Worm (Caenorhabditis elegans) whole organism, L1 larva: Measurements from ENCODE around the gene hda-10.

Source experiments
- C04F5.9 ChIP-seq: sonication (generic microtip); optimal IDR thresholded peaks from 2 replicates; lab custom pipeline; 2016; ENCODE audit warnings: missing genetic modification characterization, missing compliant biosample characterization
- C16A3.4 ChIP-seq: fragments of 150-350 bp; optimal IDR thresholded peaks from 2 replicates; lab custom pipeline; 2014; ENCODE audit warnings: missing biosample characterization, missing genetic modification characterization
- Y116A8C.19 ChIP-seq: sonication (generic microtip); optimal IDR thresholded peaks from 2 replicates; lab custom pipeline; 2016; ENCODE audit warnings: missing compliant biosample characterization, missing genetic modification characterization, borderline replicate concordance
- aly-2 ChIP-seq: fragments of 150-350 bp; optimal IDR thresholded peaks from 2 replicates; lab custom pipeline; 2014; ENCODE audit warnings: missing biosample characterization, missing genetic modification characterization
- ama-1 ChIP-seq: fragments of 150-350 bp; optimal IDR thresholded peaks from 2 replicates; lab custom pipeline; 2014
- ceh-63 ChIP-seq: fragments of 200-800 bp; sonication (Bioruptor generic); optimal IDR thresholded peaks from 2 replicates; lab custom pipeline; 2018; ENCODE audit warnings: mild to moderate bottlenecking, missing genetic modification characterization, missing compliant biosample characterization
- ceh-8 ChIP-seq: fragments of 200-800 bp; sonication (Bioruptor generic); optimal IDR thresholded peaks from 2 replicates; lab custom pipeline; 2018; ENCODE audit warnings: mild to moderate bottlenecking, missing genetic modification characterization, moderate library complexity, missing compliant biosample characterization
- ceh-82 ChIP-seq, 3 experiments: fragments of 150-350 bp in 1 of 3; sonication (generic microtip) in 2 of 3; optimal IDR thresholded peaks; 2 replicates each; lab custom pipeline; 2014 to 2017; ENCODE audit warnings: missing biosample characterization in 3 of 3, missing genetic modification characterization in 3 of 3
- efl-1 ChIP-seq, 4 experiments: fragments of 150-350 bp; optimal IDR thresholded peaks in 3 of 4; peaks in 1 of 4; 1 replicate in 1 of 4; 2 replicates in 3 of 4; lab custom pipeline; 2014; ENCODE audit warnings: missing biosample characterization in 2 of 4, missing genetic modification characterization in 2 of 4, missing genetic modification reagents in 2 of 4
- egl-13 ChIP-seq: sonication (generic microtip); optimal IDR thresholded peaks from 2 replicates; lab custom pipeline; 2016; ENCODE audit warnings: missing genotype, missing genetic modification reagents, missing genetic modification characterization, missing compliant biosample characterization
- egl-27 ChIP-seq, 2 experiments: fragments of 150-350 bp in 1 of 2; sonication (generic microtip); optimal IDR thresholded peaks; 3 replicates each; lab custom pipeline; 2017 to 2018; ENCODE audit warnings: missing biosample characterization in 2 of 2, missing genetic modification characterization in 2 of 2, missing genetic modification reagents in 2 of 2
- elt-2 ChIP-seq: sonication (generic microtip); optimal IDR thresholded peaks from 2 replicates; lab custom pipeline; 2016; ENCODE audit warnings: missing genetic modification characterization, mild to moderate bottlenecking, inconsistent platforms, missing compliant biosample characterization, missing genetic modification reagents
- elt-3 ChIP-seq, 6 experiments: fragments of 150-350 bp in 1 of 6; sonication (generic microtip); optimal IDR thresholded peaks; 2 replicates each; lab custom pipeline; 2017 to 2018; ENCODE audit warnings: missing biosample characterization in 6 of 6, missing genetic modification characterization in 6 of 6, inconsistent platforms in 1 of 6
- fkh-8 ChIP-seq: sonication (generic microtip); optimal IDR thresholded peaks from 2 replicates; lab custom pipeline; 2016; ENCODE audit warnings: mild to moderate bottlenecking, missing genetic modification characterization, missing compliant biosample characterization
- grh-1 ChIP-seq: fragments of 200-800 bp; sonication (Bioruptor generic); IDR thresholded peaks from 2 replicates; pipeline ENCODE4 v1.3.6; 2022; ENCODE audit warnings: missing genetic modification reagents, missing genetic modification characterization, missing compliant biosample characterization
- hlh-17 ChIP-seq: fragments of 200-800 bp; sonication (Bioruptor generic); optimal IDR thresholded peaks from 2 replicates; lab custom pipeline; 2018; ENCODE audit warnings: missing genetic modification characterization, mild to moderate bottlenecking, missing compliant biosample characterization, moderate library complexity, borderline replicate concordance
- hlh-4 ChIP-seq: sonication (generic microtip); optimal IDR thresholded peaks from 2 replicates; lab custom pipeline; 2016; ENCODE audit warnings: mild to moderate bottlenecking, missing genetic modification characterization, missing compliant biosample characterization
- hpl-2 ChIP-seq: fragments of 150-350 bp; optimal IDR thresholded peaks from 2 replicates; lab custom pipeline; 2014; ENCODE audit warnings: missing biosample characterization, missing genetic modification reagents, missing genetic modification characterization
- irx-1 ChIP-seq: sonication (generic microtip); optimal IDR thresholded peaks from 2 replicates; lab custom pipeline; 2016; ENCODE audit warnings: missing genetic modification characterization, missing compliant biosample characterization
- jun-1 ChIP-seq: fragments of 150-350 bp; optimal IDR thresholded peaks from 2 replicates; lab custom pipeline; 2014; ENCODE audit warnings: missing biosample characterization, missing genetic modification reagents, missing genetic modification characterization
- lin-13 ChIP-seq: fragments of 150-350 bp; optimal IDR thresholded peaks from 2 replicates; lab custom pipeline; 2014; ENCODE audit warnings: missing biosample characterization, missing genetic modification reagents, missing genetic modification characterization
- lin-14 ChIP-seq: fragments of 200-800 bp; sonication (Bioruptor generic); optimal IDR thresholded peaks from 2 replicates; lab custom pipeline; 2018; ENCODE audit warnings: mild to moderate bottlenecking, missing genetic modification characterization, moderate library complexity, missing compliant biosample characterization
- lin-15B ChIP-seq: fragments of 150-350 bp; sonication (generic microtip); optimal IDR thresholded peaks from 3 replicates; lab custom pipeline; 2014; ENCODE audit warnings: missing biosample characterization, missing genetic modification characterization
- lin-35 ChIP-seq, 2 experiments: fragments of 150-350 bp; optimal IDR thresholded peaks; 2 replicates each; lab custom pipeline; 2014; ENCODE audit warnings: missing biosample characterization in 2 of 2, missing genetic modification characterization in 2 of 2, missing genetic modification reagents in 2 of 2
- lin-39 ChIP-seq: fragments of 150-350 bp; optimal IDR thresholded peaks from 2 replicates; lab custom pipeline; 2014; ENCODE audit warnings: missing biosample characterization, missing genetic modification reagents, missing genetic modification characterization
- lsy-2 ChIP-seq, 2 experiments: fragments of 150-350 bp; optimal IDR thresholded peaks; 2 replicates each; lab custom pipeline; 2014; ENCODE audit warnings: missing biosample characterization in 2 of 2, missing genetic modification characterization in 2 of 2
- mdl-1 ChIP-seq, 2 experiments: fragments of 150-350 bp; optimal IDR thresholded peaks; 2 replicates each; lab custom pipeline; 2014 to 2017; ENCODE audit warnings: missing biosample characterization in 2 of 2, missing genetic modification characterization in 2 of 2, inconsistent platforms in 1 of 2
- mef-2 ChIP-seq: fragments of 150-350 bp; optimal IDR thresholded peaks from 2 replicates; lab custom pipeline; 2014; ENCODE audit warnings: missing biosample characterization, missing genetic modification characterization
- mep-1 ChIP-seq: fragments of 150-350 bp; optimal IDR thresholded peaks from 2 replicates; lab custom pipeline; 2014; ENCODE audit warnings: missing biosample characterization, missing genetic modification characterization
- nhr-19 ChIP-seq: fragments of 200-800 bp; sonication (Bioruptor generic); conservative IDR thresholded peaks from 2 replicates; pipeline ENCODE4 v1.3.6; 2022; ENCODE audit warnings: missing genetic modification characterization, missing compliant biosample characterization
- nhr-28 ChIP-seq: fragments of 150-350 bp; optimal IDR thresholded peaks from 2 replicates; lab custom pipeline; 2014; ENCODE audit warnings: missing biosample characterization, missing genetic modification characterization
- nhr-76 ChIP-seq: sonication (generic microtip); optimal IDR thresholded peaks from 2 replicates; lab custom pipeline; 2017; ENCODE audit warnings: missing biosample characterization, missing genetic modification characterization
- nhr-77 ChIP-seq: fragments of 150-350 bp; optimal IDR thresholded peaks from 2 replicates; lab custom pipeline; 2014; ENCODE audit warnings: missing biosample characterization, missing genetic modification characterization
- nhr-84 ChIP-seq: sonication (generic microtip); optimal IDR thresholded peaks from 2 replicates; lab custom pipeline; 2017; ENCODE audit warnings: missing biosample characterization, missing genetic modification characterization
- nhr-85 ChIP-seq: sonication (generic microtip); peaks from one replicate; lab custom pipeline; 2016; ENCODE audit warnings: missing genetic modification characterization, inconsistent platforms, missing compliant biosample characterization
- pqm-1 ChIP-seq: sonication (generic microtip); optimal IDR thresholded peaks from 3 replicates; lab custom pipeline; 2017; ENCODE audit warnings: missing biosample characterization, missing genetic modification characterization
- snu-23 ChIP-seq: sonication (generic microtip); optimal IDR thresholded peaks from 2 replicates; lab custom pipeline; 2016; ENCODE audit warnings: missing genetic modification characterization, missing compliant biosample characterization
- sup-37 ChIP-seq: fragments of 200-800 bp; sonication (Bioruptor generic); optimal IDR thresholded peaks from 2 replicates; lab custom pipeline; 2018; ENCODE audit warnings: mild to moderate bottlenecking, missing genetic modification characterization, missing compliant biosample characterization
- tlp-1 ChIP-seq: fragments of 150-350 bp; optimal IDR thresholded peaks from 2 replicates; lab custom pipeline; 2014; ENCODE audit warnings: missing biosample characterization, missing genetic modification characterization
- unc-130 ChIP-seq: fragments of 150-350 bp; optimal IDR thresholded peaks from 2 replicates; lab custom pipeline; 2017; ENCODE audit warnings: missing biosample characterization, missing genetic modification characterization, inconsistent platforms
- unc-98 ChIP-seq: fragments of 200-800 bp; sonication (Bioruptor generic); IDR thresholded peaks from 2 replicates; pipeline ENCODE4 v1.3.6; 2022; ENCODE audit warnings: missing genetic modification characterization, missing compliant biosample characterization
- zag-1 ChIP-seq: fragments of 150-350 bp; optimal IDR thresholded peaks from 2 replicates; lab custom pipeline; 2014; ENCODE audit warnings: missing biosample characterization, missing genetic modification characterization
- zip-4 ChIP-seq: fragments of 200-800 bp; sonication (Bioruptor generic); optimal IDR thresholded peaks from 2 replicates; lab custom pipeline; 2018; ENCODE audit warnings: mild to moderate bottlenecking, missing genetic modification characterization, moderate library complexity, missing compliant biosample characterization
- ztf-4 ChIP-seq: fragments of 150-350 bp; optimal IDR thresholded peaks from 2 replicates; lab custom pipeline; 2014; ENCODE audit warnings: missing biosample characterization, missing genetic modification characterization

hda-10 gene

ce11 chrII:13859847-13860246 lies 22.7 kb upstream of the hda-10 start:
- TF ChIP-seq elt-2 (tag; lab: Kevin White, UChicago) (peak; percentile 16), efl-1 (optimal IDR thresholded peaks at IDR 0.05; lab: Kevin White, UChicago) (no peak), efl-1 (GFP tag; optimal IDR thresholded peaks at IDR 0.05 in 1 of 2; lab: Kevin White, UChicago) (peak in 1 of 2 experiments; percentile 80), jun-1 (tag; lab: Kevin White, UChicago) (peak; percentile 40), grh-1 (no peak), unc-130 (no peak)
- TF ChIP-seq, all 84 proteins: peak for 3

- TF ChIP-seq efl-1 (optimal IDR thresholded peaks at IDR 0.05; lab: Kevin White, UChicago) (no peak), efl-1 (GFP tag; optimal IDR thresholded peaks at IDR 0.05 in 1 of 2; lab: Kevin White, UChicago) (peak in 1 of 2 experiments; percentile 86), lin-13 (no peak), nhr-85 (tag; lab: Kevin White, UChicago) (peak; percentile 50), mdl-1 (tag; optimal IDR thresholded peaks at IDR 0.05; lab: Kevin White, UChicago) (peak in 1 of 2 experiments; percentile 14), lin-35 (GFP tag; optimal IDR thresholded peaks at IDR 0.05; lab: Kevin White, UChicago) (peak in 1 of 2 experiments; percentile 38), snu-23 (no peak), elt-2 (tag; lab: Kevin White, UChicago) (peak; percentile 51)
Measured at ce11 chrII:13860900-13861299, 21.6 kb upstream of the hda-10 start.

ce11 chrII:13862453-13862852 lies 20.1 kb upstream of the hda-10 start:
- TF ChIP-seq tlp-1: no peak
- peak; percentile 28 for TF ChIP-seq elt-2 (tag; lab: Kevin White, UChicago)

- TF ChIP-seq irx-1 (tag; lab: Kevin White, UChicago): peak; percentile 91
- TF ChIP-seq zag-1: peak; percentile 36
- TF ChIP-seq hlh-17: no peak
- peak; percentile 72 for TF ChIP-seq ceh-8
- TF ChIP-seq unc-98 (GFP tag; lab: Robert Waterston, UW): no peak
- no peak for TF ChIP-seq hlh-4
- no peak for TF ChIP-seq zip-4 (GFP tag; lab: Kevin White, UChicago)
- no peak for TF ChIP-seq ceh-63
- peak; percentile 80 for TF ChIP-seq grh-1
- peak in 1 of 2 experiments; percentile 87 for TF ChIP-seq mdl-1 (tag; optimal IDR thresholded peaks at IDR 0.05; lab: Kevin White, UChicago)
- TF ChIP-seq lin-15B (tag; lab: Kevin White, UChicago): peak; percentile 58
- TF ChIP-seq nhr-28 (tag; lab: Kevin White, UChicago): no peak
- TF ChIP-seq ceh-82 (tag; optimal IDR thresholded peaks at IDR 0.05; lab: Kevin White, UChicago): peak; percentile 87 to 95 (median 91)
- peak; percentile 66 for TF ChIP-seq sup-37
- peak; percentile 89 for TF ChIP-seq aly-2
- peak; percentile 90 for TF ChIP-seq mep-1 (tag; lab: Kevin White, UChicago)
- peak; percentile 90 for TF ChIP-seq nhr-19
- peak; percentile 80 for TF ChIP-seq egl-13 (tag; lab: Kevin White, UChicago)
- peak; percentile 96 for TF ChIP-seq nhr-85 (tag; lab: Kevin White, UChicago)
- peak; percentile 71 for TF ChIP-seq ama-1
- no peak for TF ChIP-seq nhr-76 (tag; lab: Kevin White, UChicago)
- peak; percentile 91 for TF ChIP-seq nhr-77
- peak; percentile 88 for TF ChIP-seq ztf-4
- TF ChIP-seq C04F5.9 (tag; lab: Kevin White, UChicago): peak; percentile 63
- TF ChIP-seq elt-3 (tag; optimal IDR thresholded peaks at IDR 0.05; lab: Kevin White, UChicago): peak in 3 of 6 experiments; percentile 8 to 85 (median 62)
- peak; percentile 88 for TF ChIP-seq fkh-8 (tag; lab: Kevin White, UChicago)
- TF ChIP-seq lin-39: peak; percentile 92
- TF ChIP-seq egl-27 (tag; optimal IDR thresholded peaks at IDR 0.05; lab: Kevin White, UChicago): no peak
- TF ChIP-seq C16A3.4 (tag; lab: Kevin White, UChicago): peak; percentile 92
- TF ChIP-seq lin-14 (GFP tag; lab: Kevin White, UChicago): no peak
- no peak for TF ChIP-seq mef-2 (tag; lab: Kevin White, UChicago)
- TF ChIP-seq lsy-2 (tag; optimal IDR thresholded peaks at IDR 0.05; lab: Kevin White, UChicago): peak; percentile 100
- no peak for TF ChIP-seq nhr-84 (tag; lab: Kevin White, UChicago)
- peak; percentile 76 for TF ChIP-seq hpl-2
- TF ChIP-seq pqm-1 (tag; lab: Kevin White, UChicago): no peak
- TF ChIP-seq Y116A8C.19 (tag; lab: Kevin White, UChicago): no peak
- TF ChIP-seq lin-35 (GFP tag; optimal IDR thresholded peaks at IDR 0.05; lab: Kevin White, UChicago): peak; percentile 80 to 87
Measured at ce11 chrII:13872191-13872889, 10.2 kb upstream of the hda-10 start, which contains the start of the genes cup-14 and ndub-8. Gene cup-14 (minus strand): TSS chrII:13872241. Gene ndub-8 (plus strand): TSS chrII:13872869.
